Fruit fly (Drosophila melanogaster): ENCODE data around the gene CG33643.

CG33643 gene

dm6 chr2L:13530774-13531173, at the start of gene CG33643:
Gene CG33643, plus strand, starts transcription at chr2L:13531074.
- TF ChIP-seq rgr (GFP tag; optimal IDR thresholded peaks at IDR 0.05) (no peak), dsf (GFP tag; optimal IDR thresholded peaks at IDR 0.05; ENCODE audit: borderline replicate concordance) (no peak), brk (GFP tag; optimal IDR thresholded peaks at IDR 0.05) (no peak), Myc (optimal IDR thresholded peaks at IDR 0.05) (no peak)

dm6 chr2L:13482258-13482657, 48.6 kb upstream of the CG33643 start:
- no peak for TF ChIP-seq Hnf4 (GFP tag; optimal IDR thresholded peaks at IDR 0.05)
- no peak for TF ChIP-seq psq (GFP tag; optimal IDR thresholded peaks at IDR 0.05)
- peak in 1 of 2 experiments; percentile 41 for TF ChIP-seq foxo (GFP tag; optimal IDR thresholded peaks at IDR 0.05)
- TF ChIP-seq Sp1 (GFP tag; optimal IDR thresholded peaks at IDR 0.05): peak; percentile 23
- TF ChIP-seq tai (GFP tag; optimal IDR thresholded peaks at IDR 0.05): peak; percentile 7
- TF ChIP-seq fru (GFP tag; optimal IDR thresholded peaks at IDR 0.05): peak; percentile 33

- TF ChIP-seq Jra (GFP tag; optimal IDR thresholded peaks at IDR 0.05): no peak
- TF ChIP-seq jim (GFP tag; optimal IDR thresholded peaks at IDR 0.05): no peak
- peak; percentile 92 for TF ChIP-seq Dfd (GFP tag; optimal IDR thresholded peaks at IDR 0.05)
- no peak for TF ChIP-seq Mio (GFP tag; optimal IDR thresholded peaks at IDR 0.05)
- no peak for TF ChIP-seq Abd-B (GFP tag; optimal IDR thresholded peaks at IDR 0.05)
- TF ChIP-seq Rel (GFP tag; optimal IDR thresholded peaks at IDR 0.05): no peak
- TF ChIP-seq Rel (tag; optimal IDR thresholded peaks at IDR 0.05): no peak
- no peak for TF ChIP-seq Hnf4 (GFP tag; optimal IDR thresholded peaks at IDR 0.05)
These were observed 33.0 kb upstream of the CG33643 start for dm6 chr2L:13497915-13498314.

dm6 chr2L:13500416-13500815, 30.5 kb upstream of the CG33643 start:
- TF ChIP-seq psq (GFP tag; optimal IDR thresholded peaks at IDR 0.05) (no peak), Jra (GFP tag; optimal IDR thresholded peaks at IDR 0.05) (no peak), rgr (GFP tag; optimal IDR thresholded peaks at IDR 0.05) (no peak), fru (GFP tag; optimal IDR thresholded peaks at IDR 0.05) (no peak), sv (GFP tag; optimal IDR thresholded peaks at IDR 0.05) (no peak), Myc (optimal IDR thresholded peaks at IDR 0.05) (no peak), foxo (GFP tag; optimal IDR thresholded peaks at IDR 0.05) (no peak), ey (GFP tag; optimal IDR thresholded peaks at IDR 0.05) (no peak), tai (GFP tag; optimal IDR thresholded peaks at IDR 0.05) (no peak), h (GFP tag; optimal IDR thresholded peaks at IDR 0.05) (no peak)

dm6 chr2L:13509533-13510240, 21.2 kb upstream of the CG33643 start:
- TF ChIP-seq Myc (optimal IDR thresholded peaks at IDR 0.05) (no peak), Rel (GFP tag; optimal IDR thresholded peaks at IDR 0.05) (no peak), Rel (tag; optimal IDR thresholded peaks at IDR 0.05) (peak; percentile 67), dl (GFP tag; optimal IDR thresholded peaks at IDR 0.05; ENCODE audit: insufficient read depth in 1 of 2, partially characterized antibody in 2 of 2) (peak; percentile 73 to 77)

dm6 chr2L:13510870-13511867, 19.7 kb upstream of the CG33643 start:
- TF ChIP-seq CG32264 (GFP tag; optimal IDR thresholded peaks at IDR 0.05) (peak; percentile 8), ey (GFP tag; optimal IDR thresholded peaks at IDR 0.05) (no peak), dl (GFP tag; optimal IDR thresholded peaks at IDR 0.05; ENCODE audit: insufficient read depth in 1 of 2, partially characterized antibody in 2 of 2) (no peak), Myc (optimal IDR thresholded peaks at IDR 0.05) (no peak), CG9705 (GFP tag; optimal IDR thresholded peaks at IDR 0.05) (no peak), h (GFP tag; optimal IDR thresholded peaks at IDR 0.05) (peak; percentile 53), sv (GFP tag; optimal IDR thresholded peaks at IDR 0.05) (no peak), Rel (GFP tag; optimal IDR thresholded peaks at IDR 0.05) (no peak), Rel (tag; optimal IDR thresholded peaks at IDR 0.05) (peak; percentile 89), woc (GFP tag; optimal IDR thresholded peaks at IDR 0.05) (peak; percentile 32), fru (GFP tag; optimal IDR thresholded peaks at IDR 0.05) (peak; percentile 7), dmrt93B (GFP tag; optimal IDR thresholded peaks at IDR 0.05) (no peak), br (GFP tag; optimal IDR thresholded peaks at IDR 0.05) (peak; percentile 27)
